Worm (Caenorhabditis elegans) whole organism, L1 larva: ENCODE measurements around the gene vps-24.

ENCODE experiments used
- C16A3.4 ChIP-seq: fragments of 150-350 bp; optimal IDR thresholded peaks from 2 replicates; lab custom pipeline; 2014; ENCODE audit warnings: missing biosample characterization, missing genetic modification characterization
- ceh-82 ChIP-seq, 3 experiments: fragments of 150-350 bp in 1 of 3; sonication (generic microtip) in 2 of 3; optimal IDR thresholded peaks; 2 replicates each; lab custom pipeline; 2014 to 2017; ENCODE audit warnings: missing biosample characterization in 3 of 3, missing genetic modification characterization in 3 of 3
- nhr-11 ChIP-seq: fragments of 150-350 bp; optimal IDR thresholded peaks from 2 replicates; lab custom pipeline; 2014; ENCODE audit warnings: missing biosample characterization, missing genetic modification characterization
- snpc-4 ChIP-seq: fragments of 150-350 bp; optimal IDR thresholded peaks from 2 replicates; lab custom pipeline; 2014; ENCODE audit warnings: missing biosample characterization, missing genetic modification characterization
- unc-62 ChIP-seq: fragments of 150-350 bp; optimal IDR thresholded peaks from 2 replicates; lab custom pipeline; 2014; ENCODE audit warnings: missing biosample characterization, missing genetic modification reagents, missing genetic modification characterization

DNA sequence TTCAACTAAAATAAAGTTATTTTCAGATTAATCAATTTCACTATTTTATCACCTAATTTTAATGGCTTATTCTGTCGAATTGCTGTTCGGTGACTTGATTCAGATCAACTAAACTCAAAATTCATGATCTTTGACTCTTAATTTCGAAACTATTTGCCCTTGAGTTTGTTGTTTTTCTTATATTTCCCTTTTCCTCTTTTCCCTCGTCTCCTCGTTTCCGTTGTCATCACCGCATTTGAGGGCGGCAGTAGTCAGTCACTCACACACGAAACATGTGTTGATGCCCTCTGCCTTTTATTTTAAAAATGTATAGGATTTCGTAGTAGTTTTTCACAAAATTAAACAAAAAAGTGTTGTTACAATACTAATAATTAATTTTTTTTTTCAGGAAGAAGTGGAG is 1.1 kb downstream of the vps-24 start, which contains the start of gene rnh-1.0:
- TF ChIP-seq ceh-82 (tag; optimal IDR thresholded peaks at IDR 0.05; lab: Kevin White, UChicago) (no peak), unc-62 (GFP tag; lab: Kevin White, UChicago) (no peak), nhr-11 (tag; lab: Kevin White, UChicago) (no peak), C16A3.4 (no peak), snpc-4 (tag; lab: Kevin White, UChicago) (no peak)
